Worm (Caenorhabditis elegans) whole organism, young adult: Measurements from ENCODE around the gene exl-1.

Experiments used
- C06A6.2 ChIP-seq: fragments of 200-800 bp; sonication (Bioruptor generic); conservative IDR thresholded peaks from 2 replicates; pipeline ENCODE4 v1.3.6; 2022; ENCODE audit warnings: missing genetic modification characterization, missing compliant biosample characterization
- C17E4.6 ChIP-seq: fragments of 200-800 bp; sonication (Bioruptor generic); IDR thresholded peaks from 2 replicates; pipeline ENCODE4 v1.3.6; 2022; ENCODE audit warnings: missing genetic modification reagents, missing genetic modification characterization, missing compliant biosample characterization
- F23B12.7 ChIP-seq: sonication (generic microtip); optimal IDR thresholded peaks from 2 replicates; lab custom pipeline; 2017; ENCODE audit warnings: missing genetic modification characterization, mild to moderate bottlenecking, missing compliant biosample characterization, antibody characterized with exemption, moderate library complexity; ENCODE audit not compliant: insufficient read depth
- F52B5.7 ChIP-seq: sonication (generic microtip); optimal IDR thresholded peaks from 2 replicates; lab custom pipeline; 2016; ENCODE audit warnings: mild to moderate bottlenecking, missing genetic modification characterization, missing compliant biosample characterization
- F55B11.4 ChIP-seq: sonication (generic microtip); optimal IDR thresholded peaks from 2 replicates; lab custom pipeline; 2016; ENCODE audit warnings: missing compliant biosample characterization, missing genetic modification characterization, borderline replicate concordance; ENCODE audit not compliant: insufficient read depth
- K12H6.12 ChIP-seq: fragments of 200-800 bp; sonication (Bioruptor generic); optimal IDR thresholded peaks from 2 replicates; lab custom pipeline; 2018; ENCODE audit warnings: mild to moderate bottlenecking, missing genetic modification characterization, missing compliant biosample characterization
- Y53G8AR.9 ChIP-seq: fragments of 200-800 bp; sonication (Bioruptor generic); conservative IDR thresholded peaks from 2 replicates; pipeline ENCODE4 v1.3.6; 2022; ENCODE audit warnings: missing genetic modification reagents, missing genetic modification characterization, missing compliant biosample characterization
- Y56A3A.18 ChIP-seq: fragments of 200-800 bp; sonication (Bioruptor generic); IDR thresholded peaks from 2 replicates; pipeline ENCODE4 v1.3.6; 2022; ENCODE audit warnings: missing genetic modification reagents, missing genetic modification characterization, missing compliant biosample characterization
- Y79H2A.3 ChIP-seq: fragments of 200-800 bp; sonication (Bioruptor generic); conservative IDR thresholded peaks from 2 replicates; pipeline ENCODE4 v1.3.6; 2022; ENCODE audit warnings: missing genetic modification reagents, missing genetic modification characterization, missing compliant biosample characterization
- Y95B8A.8 ChIP-seq: fragments of 200-800 bp; sonication (Bioruptor generic); IDR thresholded peaks from 2 replicates; pipeline ENCODE4 v1.3.6; 2022; ENCODE audit warnings: missing genetic modification reagents, missing genetic modification characterization, missing compliant biosample characterization
- ZK185.1 ChIP-seq: sonication (generic microtip); optimal IDR thresholded peaks from 2 replicates; lab custom pipeline; 2016; ENCODE audit warnings: mild to moderate bottlenecking, missing genetic modification characterization, missing compliant biosample characterization; ENCODE audit not compliant: poor library complexity, severe bottlenecking
- aptf-2 ChIP-seq: fragments of 200-800 bp; sonication (Bioruptor generic); conservative IDR thresholded peaks from 2 replicates; pipeline ENCODE4 v1.3.6; 2022; ENCODE audit warnings: missing genetic modification reagents, missing genetic modification characterization, missing compliant biosample characterization
- attf-6 ChIP-seq: fragments of 200-800 bp; sonication (Bioruptor generic); IDR thresholded peaks from 2 replicates; pipeline ENCODE4 v1.3.6; 2022; ENCODE audit warnings: missing genetic modification reagents, missing genetic modification characterization, missing compliant biosample characterization
- ceh-58 ChIP-seq: fragments of 200-800 bp; sonication (Bioruptor generic); IDR thresholded peaks from 2 replicates; pipeline ENCODE4 v1.3.6; 2022; ENCODE audit warnings: missing genetic modification characterization, missing compliant biosample characterization
- ceh-79 ChIP-seq: sonication (generic microtip); optimal IDR thresholded peaks from 2 replicates; lab custom pipeline; 2017; ENCODE audit warnings: mild to moderate bottlenecking, missing genetic modification characterization, missing compliant biosample characterization
- ceh-91 ChIP-seq: fragments of 200-800 bp; sonication (Bioruptor generic); IDR thresholded peaks from 2 replicates; pipeline ENCODE4 v1.3.6; 2022; ENCODE audit warnings: missing genetic modification reagents, missing genetic modification characterization, missing compliant biosample characterization
- die-1 ChIP-seq: sonication (generic microtip); optimal IDR thresholded peaks from 2 replicates; lab custom pipeline; 2016; ENCODE audit warnings: missing genotype, mild to moderate bottlenecking, missing genetic modification characterization, missing compliant biosample characterization
- dpff-1 ChIP-seq: sonication (generic microtip); optimal IDR thresholded peaks from 2 replicates; lab custom pipeline; 2017; ENCODE audit warnings: mild to moderate bottlenecking, missing genetic modification characterization, missing compliant biosample characterization
- dpl-1 ChIP-seq: fragments of 150-350 bp; optimal IDR thresholded peaks from 2 replicates; lab custom pipeline; 2014; ENCODE audit warnings: missing biosample characterization, missing genetic modification reagents, missing genetic modification characterization
- efl-1 ChIP-seq: fragments of 150-350 bp; optimal IDR thresholded peaks from 2 replicates; lab custom pipeline; 2014; ENCODE audit warnings: missing biosample characterization, missing genetic modification reagents, missing genetic modification characterization
- egl-44 ChIP-seq: fragments of 200-800 bp; sonication (Bioruptor generic); IDR thresholded peaks from 2 replicates; pipeline ENCODE4 v1.3.6; 2022; ENCODE audit warnings: missing genetic modification reagents, missing genetic modification characterization, missing compliant biosample characterization
- egrh-3 ChIP-seq: fragments of 200-800 bp; sonication (Bioruptor generic); IDR thresholded peaks from 2 replicates; pipeline ENCODE4 v1.3.6; 2022; ENCODE audit warnings: missing genetic modification reagents, missing genetic modification characterization, missing compliant biosample characterization
- ekl-4 ChIP-seq: fragments of 200-800 bp; sonication (Bioruptor generic); IDR thresholded peaks from 2 replicates; pipeline ENCODE4 v1.3.6; 2022; ENCODE audit warnings: missing genetic modification reagents, missing genetic modification characterization, missing compliant biosample characterization
- ets-4 ChIP-seq: fragments of 200-800 bp; sonication (Bioruptor generic); optimal IDR thresholded peaks from 2 replicates; lab custom pipeline; 2018; ENCODE audit warnings: mild to moderate bottlenecking, missing genetic modification characterization, missing compliant biosample characterization
- gei-17 ChIP-seq: fragments of 200-800 bp; sonication (Bioruptor generic); optimal IDR thresholded peaks from 2 replicates; lab custom pipeline; 2018; ENCODE audit warnings: mild to moderate bottlenecking, missing genetic modification characterization, missing compliant biosample characterization
- hmg-1.2 ChIP-seq: fragments of 200-800 bp; sonication (Bioruptor generic); IDR thresholded peaks from 2 replicates; pipeline ENCODE4 v1.3.6; 2022; ENCODE audit warnings: missing genetic modification reagents, missing genetic modification characterization, missing compliant biosample characterization
- hsf-1 ChIP-seq: fragments of 200-800 bp; sonication (Bioruptor generic); IDR thresholded peaks from 2 replicates; pipeline ENCODE4 v1.3.6; 2022; ENCODE audit warnings: missing genetic modification reagents, missing genetic modification characterization, missing compliant biosample characterization
- let-526 ChIP-seq: fragments of 200-800 bp; sonication (Bioruptor generic); IDR thresholded peaks from 2 replicates; pipeline ENCODE4 v1.3.6; 2022; ENCODE audit warnings: missing genetic modification reagents, missing genetic modification characterization, missing compliant biosample characterization
- let-607 ChIP-seq, 2 experiments: fragments of 200-800 bp in 1 of 2; sonication (Bioruptor generic) in 1 of 2; sonication (generic microtip) in 1 of 2; optimal IDR thresholded peaks; 2 replicates each; lab custom pipeline; 2016 to 2018; ENCODE audit warnings: mild to moderate bottlenecking in 2 of 2, missing compliant biosample characterization in 2 of 2, missing genetic modification characterization in 2 of 2, moderate library complexity in 2 of 2, missing genotype in 1 of 2
- lin-35 ChIP-seq, 3 experiments: fragments of 150-350 bp in 2 of 3; sonication (generic microtip) in 1 of 3; optimal IDR thresholded peaks; 2 replicates each; lab custom pipeline; 2014 to 2018; ENCODE audit warnings: missing biosample characterization in 3 of 3, missing genetic modification characterization in 3 of 3, missing genetic modification reagents in 3 of 3
- lin-40 ChIP-seq: sonication (generic microtip); optimal IDR thresholded peaks from 2 replicates; lab custom pipeline; 2016; ENCODE audit warnings: missing genetic modification characterization, mild to moderate bottlenecking, missing compliant biosample characterization, missing genotype, missing genetic modification reagents
- madf-8 ChIP-seq: fragments of 200-800 bp; sonication (Bioruptor generic); conservative IDR thresholded peaks from 2 replicates; pipeline ENCODE4 v1.3.6; 2022; ENCODE audit warnings: missing genetic modification reagents, missing genetic modification characterization, missing compliant biosample characterization
- mcd-1 ChIP-seq: fragments of 200-800 bp; sonication (Bioruptor generic); IDR thresholded peaks from 2 replicates; pipeline ENCODE4 v1.3.6; 2022; ENCODE audit warnings: missing genetic modification reagents, missing genetic modification characterization, missing compliant biosample characterization
- mel-28 ChIP-seq: sonication (generic microtip); optimal IDR thresholded peaks from 2 replicates; lab custom pipeline; 2016; ENCODE audit warnings: borderline replicate concordance, mild to moderate bottlenecking, missing genetic modification characterization, missing compliant biosample characterization
- mes-4 ChIP-seq: sonication (generic microtip); optimal IDR thresholded peaks from 2 replicates; lab custom pipeline; 2016; ENCODE audit warnings: missing genotype, missing genetic modification characterization, missing compliant biosample characterization
- nfya-2 ChIP-seq: fragments of 200-800 bp; sonication (Bioruptor generic); IDR thresholded peaks from 2 replicates; pipeline ENCODE4 v1.3.6; 2022; ENCODE audit warnings: missing genetic modification reagents, missing genetic modification characterization, missing compliant biosample characterization
- nhr-120 ChIP-seq: fragments of 200-800 bp; sonication (Bioruptor generic); IDR thresholded peaks from 2 replicates; pipeline ENCODE4 v1.3.6; 2022; ENCODE audit warnings: missing genetic modification characterization, missing compliant biosample characterization
- nhr-80 ChIP-seq: sonication (generic microtip); optimal IDR thresholded peaks from 2 replicates; lab custom pipeline; 2016; ENCODE audit warnings: missing genetic modification characterization, missing compliant biosample characterization
- pbrm-1 ChIP-seq: fragments of 200-800 bp; sonication (Bioruptor generic); IDR thresholded peaks from 2 replicates; pipeline ENCODE4 v1.3.6; 2022; ENCODE audit warnings: missing genetic modification reagents, missing genetic modification characterization, missing compliant biosample characterization
- rec-8 ChIP-seq, 2 experiments: sonication (generic microtip); optimal IDR thresholded peaks; 2 replicates each; lab custom pipeline; 2016; ENCODE audit warnings: mild to moderate bottlenecking in 2 of 2, missing genetic modification characterization in 2 of 2, missing genetic modification reagents in 2 of 2, missing genotype in 2 of 2, missing biosample characterization in 1 of 2, missing compliant biosample characterization in 1 of 2, moderate library complexity in 1 of 2
- tbp1 ChIP-seq: fragments of 200-800 bp; sonication (Bioruptor generic); optimal IDR thresholded peaks from 2 replicates; lab custom pipeline; 2018; ENCODE audit warnings: mild to moderate bottlenecking, missing genetic modification characterization, missing compliant biosample characterization
- zfh-2 ChIP-seq: fragments of 200-800 bp; sonication (Bioruptor generic); conservative IDR thresholded peaks from 2 replicates; pipeline ENCODE4 v1.3.6; 2022; ENCODE audit warnings: missing genetic modification reagents, missing genetic modification characterization, missing compliant biosample characterization
- zim-3 ChIP-seq: sonication (generic microtip); optimal IDR thresholded peaks from 2 replicates; lab custom pipeline; 2017; ENCODE audit warnings: mild to moderate bottlenecking, missing genetic modification characterization, moderate library complexity, missing compliant biosample characterization
- ztf-22 ChIP-seq: fragments of 200-800 bp; sonication (Bioruptor generic); optimal IDR thresholded peaks from 2 replicates; lab custom pipeline; 2018; ENCODE audit warnings: mild to moderate bottlenecking, missing genetic modification characterization, moderate library complexity, missing compliant biosample characterization
- ztf-26 ChIP-seq: sonication (generic microtip); optimal IDR thresholded peaks from 2 replicates; lab custom pipeline; 2017; ENCODE audit warnings: missing genetic modification characterization, missing compliant biosample characterization

Gene exl-1

ce11 chrII:14399595-14399994 is 13.7 kb downstream of the exl-1 start (continued):
- TF ChIP-seq ztf-26 (tag; lab: Kevin White, UChicago) (peak; percentile 73), Y95B8A.8 (GFP tag; lab: Robert Waterston, UW) (no peak), zfh-2 (GFP tag; lab: Robert Waterston, UW) (no peak), aptf-2 (no peak), ztf-22 (GFP tag; lab: Kevin White, UChicago) (no peak), lin-40 (peak; percentile 65), ZK185.1 (tag; lab: Kevin White, UChicago) (peak; percentile 60), die-1 (tag; lab: Kevin White, UChicago) (no peak), ceh-79 (tag; lab: Kevin White, UChicago) (no peak), ets-4 (no peak), dpl-1 (GFP tag; lab: Kevin White, UChicago) (peak; percentile 41), nfya-2 (GFP tag; lab: Robert Waterston, UW) (no peak), Y53G8AR.9 (GFP tag; lab: Robert Waterston, UW) (no peak), attf-6 (GFP tag; lab: Robert Waterston, UW) (no peak)
- TF ChIP-seq, all 124 proteins: peak for 29

ce11 chrII:14393766-14394165 is 19.5 kb downstream of the exl-1 start:
- TF ChIP-seq mcd-1 (no peak), pbrm-1 (GFP tag; lab: Robert Waterston, UW) (no peak), egl-44 (no peak), gei-17 (no peak), ceh-58 (GFP tag; lab: Robert Waterston, UW) (no peak), ekl-4 (GFP tag; lab: Robert Waterston, UW) (no peak), mes-4 (no peak), F55B11.4 (no peak), F52B5.7 (tag; lab: Kevin White, UChicago) (no peak), dpl-1 (GFP tag; lab: Kevin White, UChicago) (no peak), nhr-120 (no peak), let-607 (tag; optimal IDR thresholded peaks at IDR 0.05; lab: Kevin White, UChicago) (no peak), Y79H2A.3 (GFP tag; lab: Robert Waterston, UW) (no peak), mel-28 (tag; lab: Kevin White, UChicago) (no peak), hsf-1 (no peak), zim-3 (tag; lab: Kevin White, UChicago) (no peak), aptf-2 (no peak)

- no peak for TF ChIP-seq egrh-3 (GFP tag; lab: Robert Waterston, UW)
- TF ChIP-seq dpff-1, result no peak
- TF ChIP-seq madf-8 (GFP tag; lab: Robert Waterston, UW), result no peak
- TF ChIP-seq K12H6.12 (tag; lab: Kevin White, UChicago), result peak; percentile 5
- peak in 1 of 3 experiments; percentile 56 for TF ChIP-seq lin-35 (GFP tag; optimal IDR thresholded peaks at IDR 0.05; lab: Kevin White, UChicago)
- TF ChIP-seq zfh-2 (GFP tag; lab: Robert Waterston, UW), result no peak
- TF ChIP-seq efl-1 (GFP tag; lab: Kevin White, UChicago), result peak; percentile 83
- no peak for TF ChIP-seq tbp1 (GFP tag; lab: Kevin White, UChicago)
- peak; percentile 17 for TF ChIP-seq nhr-80 (tag; lab: Kevin White, UChicago)
- TF ChIP-seq ztf-26 (tag; lab: Kevin White, UChicago), result no peak
- no peak for TF ChIP-seq let-526 (GFP tag; lab: Robert Waterston, UW)
- TF ChIP-seq ztf-22 (GFP tag; lab: Kevin White, UChicago), result no peak
- TF ChIP-seq hmg-1.2 (GFP tag; lab: Robert Waterston, UW), result peak; percentile 22; the same call in 1 of the 2 replicates
- TF ChIP-seq Y56A3A.18, result no peak
- no peak; the same call in 1 of the 2 replicates for TF ChIP-seq ceh-91 (GFP tag; lab: Robert Waterston, UW)
- TF ChIP-seq C17E4.6 (GFP tag; lab: Robert Waterston, UW), result no peak
- peak; percentile 60 for TF ChIP-seq F23B12.7
- no peak for TF ChIP-seq C06A6.2 (GFP tag; lab: Robert Waterston, UW)
- no peak for TF ChIP-seq nhr-120
- no peak for TF ChIP-seq mes-4
- TF ChIP-seq rec-8 (tag; optimal IDR thresholded peaks at IDR 0.05; lab: Kevin White, UChicago), result no peak
Measured at ce11 chrII:14390036-14390763, 23.1 kb downstream of the exl-1 start, which contains the start of the genes kbp-3 and nurf-1. Gene kbp-3 (minus strand): TSS chrII:14390078. Gene nurf-1 (plus strand): TSS chrII:14390713.
